Fruit fly (Drosophila melanogaster): Measurements from ENCODE around the gene FoxK.

FoxK gene

DNA sequence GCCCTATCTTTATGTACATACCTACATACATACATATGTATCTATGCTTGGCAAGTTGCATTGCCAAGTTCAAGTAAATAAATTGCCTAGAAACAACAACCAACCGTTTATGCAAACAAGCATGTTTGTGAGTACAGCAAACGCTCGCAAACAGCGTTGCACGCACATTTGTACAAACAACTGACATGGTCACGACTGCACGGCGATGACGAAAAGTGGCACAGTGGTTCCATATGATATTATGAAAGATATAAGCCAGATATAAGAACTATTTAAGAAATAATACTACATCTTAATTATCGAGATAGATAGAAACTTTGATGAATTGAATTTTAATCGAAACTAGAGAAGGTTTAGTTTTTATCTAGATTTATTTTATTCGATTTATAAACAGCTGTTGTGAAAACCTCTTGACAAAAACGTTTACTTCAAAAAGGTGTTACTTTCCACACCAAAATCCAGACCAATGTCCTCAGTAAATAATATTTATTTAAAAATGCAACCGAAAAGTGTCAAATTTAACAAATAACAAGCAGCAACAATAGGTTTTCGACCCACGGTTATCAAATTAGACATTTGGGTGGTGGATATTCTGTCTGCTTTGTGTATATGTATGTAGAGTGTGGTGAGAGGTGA, 30.7 kb downstream of the FoxK start (continued):
- TF ChIP-seq H2.0 (GFP tag; IDR thresholded peaks at IDR 0.05): peak; percentile 54
- peak; percentile 79 for TF ChIP-seq jing (GFP tag; optimal IDR thresholded peaks at IDR 0.05)
- peak; percentile 91 for TF ChIP-seq CG14710 (tag; optimal IDR thresholded peaks at IDR 0.05)
- peak; percentile 32 for TF ChIP-seq Rx (GFP tag; IDR thresholded peaks at IDR 0.05)
- peak; percentile 74 for TF ChIP-seq CG12071 (GFP tag; optimal IDR thresholded peaks at IDR 0.05)

DNA sequence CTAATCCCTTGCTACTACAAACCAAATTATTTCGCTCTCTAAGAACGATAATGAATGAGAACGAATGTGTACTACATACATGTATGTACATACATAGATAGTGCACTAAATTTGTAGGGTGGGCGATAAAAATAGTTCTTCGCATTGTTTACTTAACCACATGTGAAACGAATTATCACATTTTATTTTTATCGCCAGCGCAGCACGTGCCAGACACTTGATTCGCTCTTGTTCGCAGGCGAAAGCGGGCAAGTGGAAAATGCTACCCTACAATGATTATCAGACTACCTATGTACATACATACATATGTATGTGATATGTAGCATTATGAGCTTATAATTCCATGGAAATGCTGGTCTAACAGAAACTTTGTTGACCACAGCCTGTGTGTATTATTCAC, 34.8 kb downstream of the FoxK start:
- TF ChIP-seq HLHmδ (GFP tag; optimal IDR thresholded peaks at IDR 0.05) (peak; percentile 28), Camta (GFP tag; optimal IDR thresholded peaks at IDR 0.05) (no peak), CG6689 (GFP tag; IDR thresholded peaks at IDR 0.05) (peak; percentile 54; the same call in 1 of the 2 replicates), CG2678 (tag; optimal IDR thresholded peaks at IDR 0.05) (peak; percentile 4), sd (tag; optimal IDR thresholded peaks at IDR 0.05) (peak; percentile 75), grau (tag; optimal IDR thresholded peaks at IDR 0.05) (peak; percentile 0), so (GFP tag; IDR thresholded peaks at IDR 0.05) (0 out of 3 replicates have a peak, but pooled peaks have one; percentile 31), hb (GFP tag; IDR thresholded peaks at IDR 0.05; ENCODE audit: partially characterized antibody) (no peak), luna (GFP tag; optimal IDR thresholded peaks at IDR 0.05) (no peak), Fer1 (GFP tag; optimal IDR thresholded peaks at IDR 0.05) (peak; percentile 43), odd (GFP tag; optimal IDR thresholded peaks at IDR 0.05) (no peak), CG34376 (GFP tag; optimal IDR thresholded peaks at IDR 0.05) (peak; percentile 42), sug (tag; optimal IDR thresholded peaks at IDR 0.05) (peak; percentile 92), CG12071 (GFP tag; optimal IDR thresholded peaks at IDR 0.05) (peak; percentile 50), eve (GFP tag; optimal IDR thresholded peaks at IDR 0.05) (peak in 1 of 2 experiments; percentile 26), CG15011 (GFP tag; optimal IDR thresholded peaks at IDR 0.05) (no peak), cwo (GFP tag; optimal IDR thresholded peaks at IDR 0.05) (peak; percentile 98), CG10147 (GFP tag; optimal IDR thresholded peaks at IDR 0.05) (no peak), CG13296 (GFP tag; optimal IDR thresholded peaks at IDR 0.05) (peak; percentile 9), lab (GFP tag; optimal IDR thresholded peaks at IDR 0.05) (peak; percentile 28), CG6813 (GFP tag; optimal IDR thresholded peaks at IDR 0.05) (peak; percentile 41), CG6854 (GFP tag; optimal IDR thresholded peaks at IDR 0.05) (no peak), Med (GFP tag) (peak; percentile 54), gsb-n (tag; optimal IDR thresholded peaks at IDR 0.05) (peak; percentile 20), Hey (tag; optimal IDR thresholded peaks at IDR 0.05) (peak; percentile 99), CG15514 (GFP tag; optimal IDR thresholded peaks at IDR 0.05) (peak; percentile 27), D19B (GFP tag; optimal IDR thresholded peaks at IDR 0.05) (peak; percentile 74), dm (GFP tag; optimal IDR thresholded peaks at IDR 0.05) (peak; percentile 29), chinmo (GFP tag; IDR thresholded peaks at IDR 0.05; ENCODE audit: partially characterized antibody) (0 out of 4 replicates have a peak, but pooled peaks have one; percentile 46), ac (GFP tag; optimal IDR thresholded peaks at IDR 0.05) (no peak), CG10267 (tag; optimal IDR thresholded peaks at IDR 0.05) (no peak), fd64A (GFP tag; optimal IDR thresholded peaks at IDR 0.05) (peak; percentile 42), CG4820 (GFP tag; optimal IDR thresholded peaks at IDR 0.05) (no peak), pros (GFP tag; optimal IDR thresholded peaks at IDR 0.05) (peak; percentile 7), CG18011 (GFP tag; optimal IDR thresholded peaks at IDR 0.05) (no peak), sens (GFP tag) (peak; percentile 59), mirr (GFP tag; optimal IDR thresholded peaks at IDR 0.05) (peak; percentile 80), fd3F (GFP tag; optimal IDR thresholded peaks at IDR 0.05) (peak; percentile 4), CG34422 (GFP tag; IDR thresholded peaks at IDR 0.05) (0 out of 3 replicates have a peak, but pooled peaks have one; percentile 30), CG15479 (GFP tag; optimal IDR thresholded peaks at IDR 0.05) (peak; percentile 48), dmrt11E (tag; optimal IDR thresholded peaks at IDR 0.05) (no peak), Dad (GFP tag; optimal IDR thresholded peaks at IDR 0.05) (no peak), exex (tag; optimal IDR thresholded peaks at IDR 0.05) (peak; percentile 54)
